Fruit fly (Drosophila melanogaster) whole organism, pupa: ENCODE data around the gene vap.

Experiments
- CG10348 ChIP-seq: fragments of 200-800 bp; sonication (Bioruptor generic); IDR thresholded peaks from 2 replicates; pipeline ENCODE4 v1.3.6; 2022; ENCODE audit warnings: missing biosample characterization, missing genetic modification characterization
- CG8159 ChIP-seq: fragments of 200-800 bp; sonication (Bioruptor generic); optimal IDR thresholded peaks from 3 replicates; lab custom pipeline; 2018; ENCODE audit warnings: missing biosample characterization, mild to moderate bottlenecking, missing genetic modification characterization, moderate library complexity
- CG8301 ChIP-seq: fragments of 200-800 bp; sonication (Bioruptor generic); optimal IDR thresholded peaks from 2 replicates; lab custom pipeline; 2018; ENCODE audit warnings: missing biosample characterization, mild to moderate bottlenecking, missing genetic modification characterization
- EcR ChIP-seq: fragments of 200-800 bp; sonication (Bioruptor generic); optimal IDR thresholded peaks from 3 replicates; lab custom pipeline; 2019; ENCODE audit warnings: missing biosample characterization, missing genetic modification characterization, mild to moderate bottlenecking, moderate library complexity, missing genetic modification reagents
- Pif1A ChIP-seq: fragments of 200-800 bp; sonication (Bioruptor generic); optimal IDR thresholded peaks from 3 replicates; lab custom pipeline; 2016; ENCODE audit warnings: missing biosample characterization, missing genetic modification characterization
- Snoo ChIP-seq: fragments of 200-800 bp; sonication (Bioruptor generic); optimal IDR thresholded peaks from 3 replicates; lab custom pipeline; 2017; ENCODE audit warnings: missing biosample characterization, mild to moderate bottlenecking, missing genetic modification characterization, inconsistent platforms
- fd96Ca ChIP-seq: fragments of 200-800 bp; sonication (Bioruptor generic); IDR thresholded peaks from 3 replicates; pipeline ENCODE4 v1.3.6; 2022; ENCODE audit warnings: missing biosample characterization, missing genetic modification characterization

- no peak for TF ChIP-seq CG8301 (tag; lab: Kevin White, UChicago)
- TF ChIP-seq CG8159 (tag; lab: Kevin White, UChicago) = no peak
- TF ChIP-seq Snoo (tag; lab: Kevin White, UChicago) = no peak
- TF ChIP-seq CG10348 (GFP tag; lab: Robert Waterston, UW) = no peak
- TF ChIP-seq Pif1A = no peak
- TF ChIP-seq EcR (GFP tag; lab: Kevin White, UChicago) = no peak
- TF ChIP-seq fd96Ca = no peak
Measured at dm6 chrX:15971574-15971973, 34.0 kb downstream of the vap start.
